Fruit fly (Drosophila melanogaster) whole organism, embryonic: ENCODE measurements around the gene CG13360.
A peak's percentile ranks its signal among the peaks of the same experiment; 100 is the strongest.

ENCODE experiments used
- BEAF-32 ChIP-seq: fragments of 200-800 bp; sonication (Bioruptor generic); optimal IDR thresholded peaks from 3 replicates; lab custom pipeline; 2017; ENCODE audit warnings: missing biosample characterization, missing genetic modification characterization, mild to moderate bottlenecking, moderate library complexity, missing genetic modification reagents
- Bgb ChIP-seq: fragments of 200-800 bp; sonication (Bioruptor generic); IDR thresholded peaks from 2 replicates; pipeline ENCODE4 v1.3.6; 2022; ENCODE audit warnings: missing biosample characterization, missing genetic modification characterization; ENCODE audit not compliant: partially characterized antibody
- CG1024 ChIP-seq: fragments of 200-800 bp; sonication (Bioruptor generic); IDR thresholded peaks from 2 replicates; pipeline ENCODE4 v1.3.6; 2022; ENCODE audit warnings: missing biosample characterization, missing genetic modification characterization
- CG12236 ChIP-seq: fragments of 200-800 bp; sonication (Bioruptor generic); optimal IDR thresholded peaks from 2 replicates; lab custom pipeline; 2016; ENCODE audit warnings: missing biosample characterization, missing genetic modification characterization
- CG14441 ChIP-seq: fragments of 200-800 bp; sonication (Bioruptor generic); IDR thresholded peaks from 2 replicates; pipeline ENCODE4 v1.3.6; 2022; ENCODE audit warnings: missing biosample characterization, missing genetic modification characterization
- CG15073 ChIP-seq: fragments of 200-800 bp; sonication (Bioruptor generic); optimal IDR thresholded peaks from 2 replicates; lab custom pipeline; 2016; ENCODE audit warnings: missing biosample characterization, missing genetic modification characterization
- CG16779 ChIP-seq: fragments of 200-800 bp; sonication (Bioruptor generic); IDR thresholded peaks from 2 replicates; pipeline ENCODE4 v1.3.6; 2022; ENCODE audit warnings: missing biosample characterization, missing genetic modification characterization
- CG16813 ChIP-seq: fragments of 200-800 bp; sonication (Bioruptor generic); IDR thresholded peaks from 3 replicates; pipeline ENCODE4 v1.3.6; 2022; ENCODE audit warnings: missing biosample characterization, missing genetic modification characterization; ENCODE audit not compliant: partially characterized antibody
- CG16863 ChIP-seq: fragments of 200-800 bp; sonication (Bioruptor generic); optimal IDR thresholded peaks from 3 replicates; lab custom pipeline; 2016; ENCODE audit warnings: missing biosample characterization, missing genetic modification characterization
- CG2202 ChIP-seq: fragments of 200-800 bp; sonication (Bioruptor generic); optimal IDR thresholded peaks from 2 replicates; lab custom pipeline; 2018; ENCODE audit warnings: missing biosample characterization, mild to moderate bottlenecking, missing genetic modification characterization
- CG2678 ChIP-seq: fragments of 200-800 bp; sonication (Bioruptor generic); optimal IDR thresholded peaks from 3 replicates; lab custom pipeline; 2019; ENCODE audit warnings: missing biosample characterization, mild to moderate bottlenecking, missing genetic modification characterization, moderate library complexity
- CG2712 ChIP-seq: fragments of 200-800 bp; optimal IDR thresholded peaks from 3 replicates; lab custom pipeline; 2019; ENCODE audit warnings: missing biosample characterization, mild to moderate bottlenecking, missing genetic modification characterization, moderate library complexity
- CG3065 ChIP-seq: fragments of 200-800 bp; sonication (Bioruptor generic); optimal IDR thresholded peaks from 2 replicates; lab custom pipeline; 2016; ENCODE audit warnings: missing biosample characterization, missing genetic modification characterization
- CG31224 ChIP-seq: fragments of 200-800 bp; sonication (Bioruptor generic); IDR thresholded peaks from 2 replicates; pipeline ENCODE4 v1.3.6; 2022; ENCODE audit warnings: missing biosample characterization, missing genetic modification characterization
- CG3163 ChIP-seq: fragments of 200-800 bp; sonication (Bioruptor generic); optimal IDR thresholded peaks from 3 replicates; lab custom pipeline; 2016; ENCODE audit warnings: missing biosample characterization, missing genetic modification characterization
- CG32532 ChIP-seq: fragments of 200-800 bp; sonication (Bioruptor generic); IDR thresholded peaks from 2 replicates; pipeline ENCODE4 v1.3.6; 2022; ENCODE audit warnings: missing biosample characterization, missing genetic modification characterization
- CG4282 ChIP-seq: fragments of 200-800 bp; sonication (Bioruptor generic); optimal IDR thresholded peaks from 2 replicates; lab custom pipeline; 2016; ENCODE audit warnings: missing biosample characterization, missing genetic modification characterization
- CG7357 ChIP-seq: fragments of 200-800 bp; sonication (Bioruptor generic); IDR thresholded peaks from 3 replicates; pipeline ENCODE4 v1.3.6; 2022; ENCODE audit warnings: missing biosample characterization, missing genetic modification characterization
- CG8765 ChIP-seq: fragments of 200-800 bp; sonication (Bioruptor generic); IDR thresholded peaks from 2 replicates; pipeline ENCODE4 v1.3.6; 2022; ENCODE audit warnings: missing biosample characterization, missing genetic modification characterization
- Fer2 ChIP-seq: fragments of 200-800 bp; sonication (Bioruptor generic); optimal IDR thresholded peaks from 2 replicates; lab custom pipeline; 2018; ENCODE audit warnings: missing biosample characterization, mild to moderate bottlenecking, missing genetic modification characterization, moderate library complexity
- Fer3 ChIP-seq: fragments of 200-800 bp; sonication (Bioruptor generic); optimal IDR thresholded peaks from 2 replicates; lab custom pipeline; 2018; ENCODE audit warnings: missing biosample characterization, mild to moderate bottlenecking, missing genetic modification characterization, moderate library complexity
- Hr51 ChIP-seq, 2 experiments: fragments of 200-800 bp; sonication (Bioruptor generic); optimal IDR thresholded peaks; 2 replicates in 1 of 2; 3 replicates in 1 of 2; lab custom pipeline; 2016 to 2018; ENCODE audit warnings: missing biosample characterization in 2 of 2, missing genetic modification characterization in 2 of 2, mild to moderate bottlenecking in 1 of 2, moderate library complexity in 1 of 2
- MBD-R2 ChIP-seq: fragments of 200-800 bp; sonication (Bioruptor generic); IDR thresholded peaks from 2 replicates; pipeline ENCODE4 v1.3.6; 2022; ENCODE audit warnings: missing biosample characterization, missing genetic modification characterization
- Mes4 ChIP-seq: fragments of 200-800 bp; sonication (Bioruptor generic); optimal IDR thresholded peaks from 2 replicates; lab custom pipeline; 2016; ENCODE audit warnings: missing biosample characterization, missing genetic modification characterization
- NFAT ChIP-seq: fragments of 200-800 bp; sonication (Bioruptor generic); IDR thresholded peaks from 2 replicates; pipeline ENCODE4 v1.3.6; 2022; ENCODE audit warnings: missing biosample characterization, missing genetic modification characterization
- Optix ChIP-seq: fragments of 200-800 bp; sonication (Bioruptor generic); IDR thresholded peaks from 3 replicates; pipeline ENCODE4 v1.3.6; 2022; ENCODE audit warnings: missing biosample characterization, missing genetic modification characterization
- Side ChIP-seq: fragments of 200-800 bp; sonication (Bioruptor generic); optimal IDR thresholded peaks from 2 replicates; lab custom pipeline; 2016; ENCODE audit warnings: missing biosample characterization, missing genetic modification characterization
- Stat92E ChIP-seq, 3 experiments: fragments of >200 bp in 2 of 3; fragments of 200-800 bp in 1 of 3; sonication (Bioruptor generic) in 1 of 3; optimal IDR thresholded peaks; 2 replicates each; lab custom pipeline; 2017 to 2019; ENCODE audit warnings: missing biosample characterization in 3 of 3, missing genetic modification characterization in 3 of 3, mild to moderate bottlenecking in 1 of 3, moderate library complexity in 1 of 3
- al ChIP-seq: fragments of 200-800 bp; sonication (Bioruptor generic); IDR thresholded peaks from 2 replicates; pipeline ENCODE4 v1.3.6; 2022; ENCODE audit warnings: missing biosample characterization, missing genetic modification characterization
- ash1 ChIP-seq: fragments of 200-800 bp; sonication (Bioruptor generic); optimal IDR thresholded peaks from 2 replicates; lab custom pipeline; 2018; ENCODE audit warnings: missing biosample characterization, mild to moderate bottlenecking, missing genetic modification characterization
- cg ChIP-seq: fragments of 200-800 bp; sonication (Bioruptor generic); optimal IDR thresholded peaks from 3 replicates; lab custom pipeline; 2019; ENCODE audit warnings: missing biosample characterization, mild to moderate bottlenecking, missing genetic modification characterization, moderate library complexity
- disco-r ChIP-seq: fragments of 200-800 bp; sonication (Bioruptor generic); optimal IDR thresholded peaks from 2 replicates; lab custom pipeline; 2016; ENCODE audit warnings: missing biosample characterization, missing genetic modification characterization
- fd64A ChIP-seq: fragments of 200-800 bp; sonication (Bioruptor generic); optimal IDR thresholded peaks from 3 replicates; lab custom pipeline; 2018; ENCODE audit warnings: missing biosample characterization, mild to moderate bottlenecking, missing genetic modification characterization
- gcm ChIP-seq: fragments of 200-800 bp; sonication (Bioruptor generic); optimal IDR thresholded peaks from 2 replicates; lab custom pipeline; 2019; ENCODE audit warnings: missing biosample characterization, mild to moderate bottlenecking, missing genetic modification characterization, moderate library complexity
- her ChIP-seq: fragments of 200-800 bp; sonication (Bioruptor generic); optimal IDR thresholded peaks from 2 replicates; lab custom pipeline; 2016; ENCODE audit warnings: missing biosample characterization, missing genetic modification characterization
- ind ChIP-seq: fragments of 200-800 bp; sonication (Bioruptor generic); optimal IDR thresholded peaks from 3 replicates; lab custom pipeline; 2016; ENCODE audit warnings: missing biosample characterization, missing genetic modification characterization
- insv ChIP-seq, 2 experiments: fragments of 200-800 bp; sonication (Bioruptor generic); optimal IDR thresholded peaks; 3 replicates each; lab custom pipeline; 2016 to 2018; ENCODE audit warnings: missing biosample characterization in 2 of 2, missing genetic modification characterization in 2 of 2
- lov ChIP-seq, 2 experiments: fragments of 200-800 bp in 1 of 2; fragments of >200 bp in 1 of 2; sonication (Bioruptor generic) in 1 of 2; IDR thresholded peaks in 1 of 2; optimal IDR thresholded peaks in 1 of 2; 2 replicates in 1 of 2; 3 replicates in 1 of 2; pipeline versions ENCODE4 v1.3.6 to Lab custom; 2017 to 2022; ENCODE audit warnings: missing biosample characterization in 1 of 2, missing genetic modification characterization in 1 of 2
- odd ChIP-seq: fragments of 200-800 bp; sonication (Bioruptor generic); optimal IDR thresholded peaks from 2 replicates; lab custom pipeline; 2017; ENCODE audit warnings: missing biosample characterization, mild to moderate bottlenecking, missing genetic modification characterization
- onecut ChIP-seq: fragments of 200-800 bp; sonication (Bioruptor generic); IDR thresholded peaks from 2 replicates; pipeline ENCODE4 v1.3.6; 2022; ENCODE audit warnings: missing biosample characterization, missing genetic modification characterization
- pan ChIP-seq, 4 experiments: fragments of >200 bp in 3 of 4; fragments of 200-800 bp in 1 of 4; sonication (Bioruptor generic) in 1 of 4; optimal IDR thresholded peaks in 3 of 4; IDR thresholded peaks in 1 of 4; 2 replicates each; pipeline versions ENCODE4 v1.3.6 to Lab custom; 2017 to 2022; ENCODE audit warnings: missing biosample characterization in 2 of 4, missing genetic modification characterization in 2 of 4, mixed read lengths in 1 of 4
- pho ChIP-seq: fragments of 200-800 bp; sonication (Bioruptor generic); optimal IDR thresholded peaks from 2 replicates; lab custom pipeline; 2016; ENCODE audit warnings: missing biosample characterization, missing genetic modification characterization
- ranshi ChIP-seq: fragments of 200-800 bp; sonication (Bioruptor generic); IDR thresholded peaks from 2 replicates; pipeline ENCODE4 v1.3.6; 2022; ENCODE audit warnings: missing biosample characterization, missing genetic modification characterization
- sna ChIP-seq: fragments of 200-800 bp; sonication (Bioruptor generic); IDR thresholded peaks from 2 replicates; pipeline ENCODE4 v1.3.6; 2022; ENCODE audit warnings: missing biosample characterization, missing genetic modification characterization; ENCODE audit not compliant: partially characterized antibody
- trem ChIP-seq: fragments of 200-800 bp; optimal IDR thresholded peaks from 3 replicates; lab custom pipeline; 2019; ENCODE audit warnings: missing biosample characterization, mild to moderate bottlenecking, missing genetic modification characterization, moderate library complexity
- trh ChIP-seq: fragments of 200-800 bp; sonication (Bioruptor generic); optimal IDR thresholded peaks from 2 replicates; lab custom pipeline; 2016; ENCODE audit warnings: missing biosample characterization, missing genetic modification characterization
- ttk ChIP-seq: fragments of 200-800 bp; sonication (Bioruptor generic); IDR thresholded peaks from 2 replicates; pipeline ENCODE4 v2.1.2; 2022; ENCODE audit warnings: missing biosample characterization, missing genetic modification characterization
- yki ChIP-seq: fragments of >200 bp; optimal IDR thresholded peaks from 3 replicates; lab custom pipeline; 2018
- z ChIP-seq: fragments of 200-800 bp; sonication (Bioruptor generic); IDR thresholded peaks from 3 replicates; pipeline ENCODE4 v1.3.6; 2022; ENCODE audit warnings: missing biosample characterization, missing genetic modification characterization

CG13360 gene

dm6 chrX:765039-765508, 24.8 kb downstream of the CG13360 start, which contains the start of gene RpL22 (continued):
- TF ChIP-seq CG4282 (GFP tag; lab: Kevin White, UChicago) = peak; percentile 90
- peak; percentile 72 for TF ChIP-seq CG2678
- TF ChIP-seq ranshi (GFP tag; lab: Robert Waterston, UW) = peak; percentile 79
- TF ChIP-seq insv (GFP tag; optimal IDR thresholded peaks at IDR 0.05; lab: Kevin White, UChicago) = peak in 1 of 2 experiments; percentile 80
- peak; percentile 94 for TF ChIP-seq Side (GFP tag; lab: Kevin White, UChicago)
- peak; percentile 82 for TF ChIP-seq CG2712 (tag; lab: Kevin White, UChicago)
- peak in 1 of 3 experiments; percentile 46 for TF ChIP-seq Stat92E (GFP tag; optimal IDR thresholded peaks at IDR 0.05; lab: Kevin White, UChicago)
- peak; percentile 85 for TF ChIP-seq disco-r (GFP tag; lab: Kevin White, UChicago)
- peak; percentile 61; the same call in 2 of the 3 replicates for TF ChIP-seq z (GFP tag; lab: Robert Waterston, UW)
- TF ChIP-seq ttk (GFP tag; lab: Robert Waterston, UW) = peak; percentile 63; the same call in 1 of the 2 replicates
- TF ChIP-seq MBD-R2 (GFP tag; lab: Robert Waterston, UW) = peak; percentile 92
- TF ChIP-seq CG1024 (GFP tag; lab: Robert Waterston, UW) = peak; percentile 78
- peak; percentile 75 for TF ChIP-seq al (GFP tag; lab: Robert Waterston, UW)
- no peak for TF ChIP-seq lov (optimal IDR thresholded peaks at IDR 0.05; lab: Kevin White, UChicago)
- TF ChIP-seq lov (GFP tag; IDR thresholded peaks at IDR 0.05; lab: Robert Waterston, UW) = peak; percentile 93
- peak; percentile 61 to 89 for TF ChIP-seq Hr51 (GFP tag; optimal IDR thresholded peaks at IDR 0.05; lab: Kevin White, UChicago)
- TF ChIP-seq Fer2 (tag; lab: Kevin White, UChicago) = peak; percentile 60
- peak; percentile 50 for TF ChIP-seq Bgb
- peak; percentile 82 for TF ChIP-seq CG31224
- TF ChIP-seq sna = no peak
- peak; percentile 94 for TF ChIP-seq her (GFP tag; lab: Kevin White, UChicago)
- TF ChIP-seq ind (GFP tag; lab: Kevin White, UChicago) = peak; percentile 71
- TF ChIP-seq CG3163 (GFP tag; lab: Kevin White, UChicago) = peak; percentile 84
- peak; percentile 79 for TF ChIP-seq fd64A (GFP tag; lab: Kevin White, UChicago)
- peak; percentile 90 for TF ChIP-seq pho (GFP tag; lab: Kevin White, UChicago)
- TF ChIP-seq trem (tag; lab: Kevin White, UChicago) = peak; percentile 89
- peak; percentile 79 for TF ChIP-seq CG3065
- TF ChIP-seq CG15073 (GFP tag; lab: Kevin White, UChicago) = no peak
- TF ChIP-seq gcm (GFP tag; lab: Kevin White, UChicago) = peak; percentile 68
- TF ChIP-seq odd = peak; percentile 93
- TF ChIP-seq cg = no peak
- TF ChIP-seq Mes4 (GFP tag; lab: Kevin White, UChicago) = peak; percentile 97
- peak; percentile 79; the same call in 2 of the 3 replicates for TF ChIP-seq Optix
- TF ChIP-seq CG14441 = peak; percentile 75
- TF ChIP-seq pan (optimal IDR thresholded peaks at IDR 0.05; lab: Kevin White, UChicago) = no peak
- TF ChIP-seq pan (GFP tag; optimal IDR thresholded peaks at IDR 0.05 in 1 of 2, IDR thresholded peaks at IDR 0.05 in 1 of 2) = peak in 1 of 2 experiments; percentile 82
- peak; percentile 82 for TF ChIP-seq Fer3
- TF ChIP-seq CG16779 (GFP tag; lab: Robert Waterston, UW) = peak; percentile 70
- peak; percentile 59; the same call in 2 of the 3 replicates for TF ChIP-seq CG7357 (GFP tag; lab: Robert Waterston, UW)
- peak; percentile 47; the same call in 1 of the 2 replicates for TF ChIP-seq CG8765 (GFP tag; lab: Robert Waterston, UW)
- TF ChIP-seq trh (GFP tag; lab: Kevin White, UChicago) = peak; percentile 54
- TF ChIP-seq CG12236 = peak; percentile 75
- TF ChIP-seq onecut (GFP tag; lab: Robert Waterston, UW) = peak; percentile 91
- TF ChIP-seq CG16863 = peak; percentile 77
- no peak for TF ChIP-seq yki (lab: Kevin White, UChicago)
- TF ChIP-seq CG16813 (GFP tag; lab: Robert Waterston, UW) = 0 out of 3 replicates have a peak, but pooled peaks have one; percentile 20
- peak; percentile 90 for TF ChIP-seq NFAT (GFP tag; lab: Robert Waterston, UW)
- TF ChIP-seq CG32532 (GFP tag; lab: Robert Waterston, UW) = peak; percentile 91
- TF ChIP-seq CG2202 (tag; lab: Kevin White, UChicago) = peak; percentile 76
- peak; percentile 66 for TF ChIP-seq BEAF-32 (GFP tag; lab: Kevin White, UChicago)
- TF ChIP-seq ash1 = peak; percentile 89
